Worm (Caenorhabditis elegans) whole organism, young adult: ENCODE results near the gene srx-120.

Experiments
- B0019.2 ChIP-seq: fragments of 200-800 bp; sonication (Bioruptor generic); conservative IDR thresholded peaks from 2 replicates; pipeline ENCODE4 v1.3.6; 2022; ENCODE audit warnings: missing genetic modification reagents, missing genetic modification characterization, missing compliant biosample characterization
- B0035.1 ChIP-seq: sonication (generic microtip); optimal IDR thresholded peaks from 2 replicates; lab custom pipeline; 2016; ENCODE audit warnings: missing genetic modification characterization, mild to moderate bottlenecking, missing compliant biosample characterization, missing genotype, missing genetic modification reagents
- B0261.1 ChIP-seq: sonication (generic microtip); optimal IDR thresholded peaks from 2 replicates; lab custom pipeline; 2016; ENCODE audit warnings: mild to moderate bottlenecking, missing genetic modification characterization, moderate library complexity, missing compliant biosample characterization
- C06A6.2 ChIP-seq: fragments of 200-800 bp; sonication (Bioruptor generic); conservative IDR thresholded peaks from 2 replicates; pipeline ENCODE4 v1.3.6; 2022; ENCODE audit warnings: missing genetic modification characterization, missing compliant biosample characterization
- F10E7.11 ChIP-seq: sonication (generic microtip); optimal IDR thresholded peaks from 2 replicates; lab custom pipeline; 2017; ENCODE audit warnings: mild to moderate bottlenecking, missing genetic modification characterization, moderate library complexity, missing compliant biosample characterization
- F33H1.4 ChIP-seq: fragments of 200-800 bp; sonication (Bioruptor generic); IDR thresholded peaks from 2 replicates; pipeline ENCODE4 v1.3.6; 2022; ENCODE audit warnings: missing genetic modification reagents, missing genetic modification characterization, missing compliant biosample characterization
- F37B4.10 ChIP-seq: fragments of 200-800 bp; sonication (Bioruptor generic); IDR thresholded peaks from 2 replicates; pipeline ENCODE4 v1.3.6; 2022; ENCODE audit warnings: missing genetic modification characterization, missing compliant biosample characterization
- F49E8.2 ChIP-seq: sonication (generic microtip); optimal IDR thresholded peaks from 3 replicates; lab custom pipeline; 2017; ENCODE audit warnings: missing genetic modification characterization, mild to moderate bottlenecking, missing compliant biosample characterization, antibody characterized with exemption, moderate library complexity; ENCODE audit not compliant: insufficient read depth
- F57A8.1 ChIP-seq: fragments of 200-800 bp; sonication (Bioruptor generic); optimal IDR thresholded peaks from 2 replicates; lab custom pipeline; 2018; ENCODE audit warnings: mild to moderate bottlenecking, missing genetic modification characterization, moderate library complexity, missing compliant biosample characterization
- F57C9.4 ChIP-seq: sonication (generic microtip); optimal IDR thresholded peaks from 2 replicates; lab custom pipeline; 2017; ENCODE audit warnings: mild to moderate bottlenecking, missing genetic modification characterization, missing compliant biosample characterization
- Y53F4B.3 ChIP-seq: fragments of 200-800 bp; sonication (Bioruptor generic); IDR thresholded peaks from 2 replicates; pipeline ENCODE4 v1.3.6; 2022; ENCODE audit warnings: missing genetic modification reagents, missing genetic modification characterization, missing compliant biosample characterization
- Y56A3A.18 ChIP-seq: fragments of 200-800 bp; sonication (Bioruptor generic); IDR thresholded peaks from 2 replicates; pipeline ENCODE4 v1.3.6; 2022; ENCODE audit warnings: missing genetic modification reagents, missing genetic modification characterization, missing compliant biosample characterization
- ZK185.1 ChIP-seq: sonication (generic microtip); optimal IDR thresholded peaks from 2 replicates; lab custom pipeline; 2016; ENCODE audit warnings: mild to moderate bottlenecking, missing genetic modification characterization, missing compliant biosample characterization; ENCODE audit not compliant: poor library complexity, severe bottlenecking
- aptf-3 ChIP-seq: fragments of 200-800 bp; sonication (Bioruptor generic); IDR thresholded peaks from 2 replicates; pipeline ENCODE4 v1.3.6; 2022; ENCODE audit warnings: missing genetic modification characterization, missing compliant biosample characterization
- atf-7 ChIP-seq: sonication (generic microtip); optimal IDR thresholded peaks from 2 replicates; lab custom pipeline; 2017; ENCODE audit warnings: mild to moderate bottlenecking, missing genetic modification characterization, missing compliant biosample characterization
- cebp-2 ChIP-seq: fragments of 200-800 bp; sonication (Bioruptor generic); IDR thresholded peaks from 2 replicates; pipeline ENCODE4 v1.3.6; 2022; ENCODE audit warnings: missing genetic modification characterization, missing compliant biosample characterization
- ceh-40 ChIP-seq: fragments of 200-800 bp; sonication (Bioruptor generic); IDR thresholded peaks from 2 replicates; pipeline ENCODE4 v1.3.6; 2022; ENCODE audit warnings: missing genetic modification characterization, missing compliant biosample characterization
- egl-44 ChIP-seq: fragments of 200-800 bp; sonication (Bioruptor generic); IDR thresholded peaks from 2 replicates; pipeline ENCODE4 v1.3.6; 2022; ENCODE audit warnings: missing genetic modification reagents, missing genetic modification characterization, missing compliant biosample characterization
- egrh-3 ChIP-seq: fragments of 200-800 bp; sonication (Bioruptor generic); IDR thresholded peaks from 2 replicates; pipeline ENCODE4 v1.3.6; 2022; ENCODE audit warnings: missing genetic modification reagents, missing genetic modification characterization, missing compliant biosample characterization
- ets-4 ChIP-seq: fragments of 200-800 bp; sonication (Bioruptor generic); optimal IDR thresholded peaks from 2 replicates; lab custom pipeline; 2018; ENCODE audit warnings: mild to moderate bottlenecking, missing genetic modification characterization, missing compliant biosample characterization
- fkh-3 ChIP-seq: sonication (generic microtip); optimal IDR thresholded peaks from 2 replicates; lab custom pipeline; 2016; ENCODE audit warnings: mild to moderate bottlenecking, missing genetic modification characterization, missing compliant biosample characterization
- hlh-26 ChIP-seq: fragments of 200-800 bp; sonication (Bioruptor generic); conservative IDR thresholded peaks from 2 replicates; pipeline ENCODE4 v1.3.6; 2022; ENCODE audit warnings: missing genetic modification reagents, missing genetic modification characterization, missing compliant biosample characterization
- hmg-1.2 ChIP-seq: fragments of 200-800 bp; sonication (Bioruptor generic); IDR thresholded peaks from 2 replicates; pipeline ENCODE4 v1.3.6; 2022; ENCODE audit warnings: missing genetic modification reagents, missing genetic modification characterization, missing compliant biosample characterization
- let-526 ChIP-seq: fragments of 200-800 bp; sonication (Bioruptor generic); IDR thresholded peaks from 2 replicates; pipeline ENCODE4 v1.3.6; 2022; ENCODE audit warnings: missing genetic modification reagents, missing genetic modification characterization, missing compliant biosample characterization
- let-607 ChIP-seq, 2 experiments: fragments of 200-800 bp in 1 of 2; sonication (Bioruptor generic) in 1 of 2; sonication (generic microtip) in 1 of 2; optimal IDR thresholded peaks; 2 replicates each; lab custom pipeline; 2016 to 2018; ENCODE audit warnings: mild to moderate bottlenecking in 2 of 2, missing compliant biosample characterization in 2 of 2, missing genetic modification characterization in 2 of 2, moderate library complexity in 2 of 2, missing genotype in 1 of 2
- lsl-1 ChIP-seq: fragments of 200-800 bp; sonication (Bioruptor generic); optimal IDR thresholded peaks from 2 replicates; lab custom pipeline; 2018; ENCODE audit warnings: mild to moderate bottlenecking, missing genetic modification characterization, moderate library complexity, missing compliant biosample characterization
- lsy-27 ChIP-seq: sonication (generic microtip); optimal IDR thresholded peaks from 2 replicates; lab custom pipeline; 2017; ENCODE audit warnings: missing genetic modification characterization, mild to moderate bottlenecking, missing compliant biosample characterization, antibody characterized with exemption, missing genotype, borderline replicate concordance; ENCODE audit not compliant: insufficient read depth
- madf-6 ChIP-seq: fragments of 200-800 bp; sonication (Bioruptor generic); IDR thresholded peaks from 2 replicates; pipeline ENCODE4 v1.3.6; 2022; ENCODE audit warnings: missing genetic modification reagents, missing genetic modification characterization, missing compliant biosample characterization
- mcd-1 ChIP-seq: fragments of 200-800 bp; sonication (Bioruptor generic); IDR thresholded peaks from 2 replicates; pipeline ENCODE4 v1.3.6; 2022; ENCODE audit warnings: missing genetic modification reagents, missing genetic modification characterization, missing compliant biosample characterization
- mxl-1 ChIP-seq: sonication (generic microtip); optimal IDR thresholded peaks from 2 replicates; lab custom pipeline; 2016; ENCODE audit warnings: missing genetic modification characterization, missing compliant biosample characterization
- nhr-120 ChIP-seq: fragments of 200-800 bp; sonication (Bioruptor generic); IDR thresholded peaks from 2 replicates; pipeline ENCODE4 v1.3.6; 2022; ENCODE audit warnings: missing genetic modification characterization, missing compliant biosample characterization
- nhr-80 ChIP-seq: sonication (generic microtip); optimal IDR thresholded peaks from 2 replicates; lab custom pipeline; 2016; ENCODE audit warnings: missing genetic modification characterization, missing compliant biosample characterization
- rcor-1 ChIP-seq: fragments of 200-800 bp; sonication (Bioruptor generic); IDR thresholded peaks from 2 replicates; pipeline ENCODE4 v1.3.6; 2022; ENCODE audit warnings: missing genetic modification reagents, missing genetic modification characterization, missing compliant biosample characterization
- rec-8 ChIP-seq, 2 experiments: sonication (generic microtip); optimal IDR thresholded peaks; 2 replicates each; lab custom pipeline; 2016; ENCODE audit warnings: mild to moderate bottlenecking in 2 of 2, missing genetic modification characterization in 2 of 2, missing genetic modification reagents in 2 of 2, missing genotype in 2 of 2, missing biosample characterization in 1 of 2, missing compliant biosample characterization in 1 of 2, moderate library complexity in 1 of 2
- sea-2 ChIP-seq: fragments of 200-800 bp; sonication (Bioruptor generic); IDR thresholded peaks from 2 replicates; pipeline ENCODE4 v1.3.6; 2022; ENCODE audit warnings: missing genetic modification characterization, missing compliant biosample characterization
- snpc-1.1 ChIP-seq: sonication (generic microtip); optimal IDR thresholded peaks from 2 replicates; lab custom pipeline; 2017; ENCODE audit warnings: missing genetic modification characterization, mild to moderate bottlenecking, missing compliant biosample characterization, antibody characterized with exemption, moderate library complexity, missing genotype, missing genetic modification reagents; ENCODE audit not compliant: insufficient read depth
- snpc-4 ChIP-seq, 5 experiments: fragments of 150-350 bp in 1 of 5; sonication (generic microtip) in 4 of 5; optimal IDR thresholded peaks; 2 replicates each; lab custom pipeline; 2014 to 2018; ENCODE audit warnings: missing genetic modification characterization in 5 of 5, missing biosample characterization in 3 of 5, antibody characterized with exemption in 2 of 5, mild to moderate bottlenecking in 2 of 5, missing compliant biosample characterization in 2 of 5, missing genotype in 2 of 5, moderate library complexity in 2 of 5, missing genetic modification reagents in 1 of 5
- somi-1 ChIP-seq: fragments of 200-800 bp; sonication (Bioruptor generic); optimal IDR thresholded peaks from 2 replicates; lab custom pipeline; 2018; ENCODE audit warnings: mild to moderate bottlenecking, missing genetic modification characterization, missing compliant biosample characterization
- tbp1 ChIP-seq: fragments of 200-800 bp; sonication (Bioruptor generic); optimal IDR thresholded peaks from 2 replicates; lab custom pipeline; 2018; ENCODE audit warnings: mild to moderate bottlenecking, missing genetic modification characterization, missing compliant biosample characterization
- zfh-2 ChIP-seq: fragments of 200-800 bp; sonication (Bioruptor generic); conservative IDR thresholded peaks from 2 replicates; pipeline ENCODE4 v1.3.6; 2022; ENCODE audit warnings: missing genetic modification reagents, missing genetic modification characterization, missing compliant biosample characterization
- zim-3 ChIP-seq: sonication (generic microtip); optimal IDR thresholded peaks from 2 replicates; lab custom pipeline; 2017; ENCODE audit warnings: mild to moderate bottlenecking, missing genetic modification characterization, moderate library complexity, missing compliant biosample characterization
- ztf-26 ChIP-seq: sonication (generic microtip); optimal IDR thresholded peaks from 2 replicates; lab custom pipeline; 2017; ENCODE audit warnings: missing genetic modification characterization, missing compliant biosample characterization
- ztf-28 ChIP-seq: fragments of 200-800 bp; sonication (Bioruptor generic); IDR thresholded peaks from 2 replicates; pipeline ENCODE4 v1.3.6; 2022; ENCODE audit warnings: missing genetic modification reagents, missing genetic modification characterization, missing compliant biosample characterization

The srx-120 gene

ce11 chrII:12489903-12490302, 41.2 kb upstream of the srx-120 start, which contains the start of gene T21B4.15:
TSS of gene T21B4.15 (plus strand) at chrII:12490203.
- TF ChIP-seq nhr-120 (GFP tag; lab: Robert Waterston, UW) (no peak), ceh-40 (no peak), mxl-1 (tag; lab: Kevin White, UChicago) (no peak), snpc-4 (GFP tag; optimal IDR thresholded peaks at IDR 0.05; lab: Kevin White, UChicago) (no peak), snpc-4 (tag; optimal IDR thresholded peaks at IDR 0.05; lab: Kevin White, UChicago) (no peak), F57C9.4 (tag; lab: Kevin White, UChicago) (no peak), fkh-3 (no peak), mcd-1 (GFP tag; lab: Robert Waterston, UW) (no peak), lsl-1 (GFP tag; lab: Kevin White, UChicago) (no peak), F10E7.11 (tag; lab: Kevin White, UChicago) (no peak), sea-2 (GFP tag; lab: Robert Waterston, UW) (no peak), let-607 (tag; optimal IDR thresholded peaks at IDR 0.05; lab: Kevin White, UChicago) (no peak), aptf-3 (GFP tag; lab: Robert Waterston, UW) (no peak), somi-1 (GFP tag; lab: Kevin White, UChicago) (no peak), hmg-1.2 (no peak)
- TF ChIP-seq, all 124 proteins: peak for 0

DNA sequence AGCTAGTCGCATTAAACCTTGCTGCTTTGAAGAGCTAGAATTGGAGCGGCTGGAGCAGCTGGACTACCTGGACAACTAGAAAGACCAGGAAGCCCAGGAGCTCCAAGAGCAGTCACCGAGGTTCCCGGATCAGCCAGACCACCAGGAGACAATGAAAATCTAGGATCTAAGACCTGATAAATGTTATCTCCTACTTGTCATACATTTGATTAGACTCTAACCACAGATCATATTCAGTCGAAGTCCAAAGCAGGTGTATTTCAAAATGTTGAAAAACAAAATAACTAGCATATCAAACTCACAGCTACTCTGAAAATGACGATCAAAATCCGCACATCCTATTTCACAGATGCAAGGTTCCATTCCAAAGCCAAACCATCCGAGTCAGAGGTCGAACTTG, 39.1 kb upstream of the srx-120 start, which contains the start of gene srz-6:
Gene srz-6 (plus strand): TSS at position 301 of the 400 bp plus-strand sequence.
- TF ChIP-seq ZK185.1 (tag; lab: Kevin White, UChicago) (no peak), ets-4 (no peak), cebp-2 (no peak), nhr-80 (tag; lab: Kevin White, UChicago) (no peak), zfh-2 (0 out of 2 replicates have a peak, but pooled peaks have one; percentile 29), ztf-28 (GFP tag; lab: Robert Waterston, UW) (no peak)

DNA sequence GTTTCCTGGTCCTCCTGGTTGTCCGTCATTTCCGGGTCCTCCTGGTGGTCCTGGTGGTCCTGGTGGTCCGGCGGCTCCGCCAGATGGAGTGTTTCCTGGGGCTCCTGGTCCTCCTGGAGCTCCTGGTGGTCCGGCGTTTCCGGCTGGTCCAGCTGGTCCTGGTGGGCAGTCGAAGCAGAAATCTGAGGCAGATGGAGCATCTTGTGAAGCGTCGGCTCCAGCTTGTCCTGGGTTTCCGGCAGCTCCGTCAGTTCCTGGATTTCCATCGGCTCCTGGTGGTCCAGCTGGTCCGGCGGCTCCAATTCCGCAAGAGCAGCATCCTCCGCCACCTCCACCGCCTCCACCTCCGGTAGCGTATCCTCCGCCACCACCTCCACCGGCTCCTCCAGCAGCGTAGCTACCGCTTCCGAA, 37.0 kb upstream of the srx-120 start:
- TF ChIP-seq egrh-3 (GFP tag; lab: Robert Waterston, UW): peak; percentile 97
- TF ChIP-seq zim-3 (tag; lab: Kevin White, UChicago): no peak
- TF ChIP-seq F49E8.2 (tag; lab: Kevin White, UChicago): no peak
- TF ChIP-seq rcor-1 (GFP tag; lab: Robert Waterston, UW): no peak
- no peak for TF ChIP-seq egl-44
- TF ChIP-seq Y56A3A.18 (GFP tag; lab: Robert Waterston, UW): no peak
- 0 out of 2 replicates have a peak, but pooled peaks have one; percentile 4 for TF ChIP-seq cebp-2
- no peak for TF ChIP-seq atf-7 (tag; lab: Kevin White, UChicago)
- TF ChIP-seq lsy-27 (tag; lab: Kevin White, UChicago): no peak
- TF ChIP-seq F37B4.10 (GFP tag; lab: Robert Waterston, UW): 0 out of 2 replicates have a peak, but pooled peaks have one; percentile 71
- TF ChIP-seq zfh-2: peak; percentile 74
- TF ChIP-seq tbp1 (GFP tag; lab: Kevin White, UChicago): no peak
- TF ChIP-seq madf-6 (GFP tag; lab: Robert Waterston, UW): no peak
- no peak for TF ChIP-seq F33H1.4 (GFP tag; lab: Robert Waterston, UW)
- TF ChIP-seq ztf-26: no peak
- TF ChIP-seq, all 124 proteins: peak for 4

ce11 chrII:12494556-12495131, 36.4 kb upstream of the srx-120 start, which contains the start of gene col-85:
TSS of gene col-85 (minus strand) at chrII:12495095.
- TF ChIP-seq snpc-1.1 (tag; lab: Kevin White, UChicago) (peak; percentile 90), F57A8.1 (peak; percentile 43), hlh-26 (no peak), egl-44 (peak; percentile 89), B0035.1 (tag; lab: Kevin White, UChicago) (peak; percentile 72), rec-8 (tag; optimal IDR thresholded peaks at IDR 0.05; lab: Kevin White, UChicago) (peak; percentile 76 to 91), Y53F4B.3 (GFP tag; lab: Robert Waterston, UW) (no peak; the same call in 1 of the 2 replicates), B0261.1 (tag; lab: Kevin White, UChicago) (peak; percentile 99), C06A6.2 (GFP tag; lab: Robert Waterston, UW) (0 out of 2 replicates have a peak, but pooled peaks have one; percentile 35), let-526 (GFP tag; lab: Robert Waterston, UW) (0 out of 2 replicates have a peak, but pooled peaks have one; percentile 35), B0019.2 (GFP tag; lab: Robert Waterston, UW) (peak; percentile 75)
